Worm (Caenorhabditis elegans) whole organism, L1 larva: ENCODE results near the gene D2096.6.

Experiments
- ceh-82 ChIP-seq, 3 experiments: fragments of 150-350 bp in 1 of 3; sonication (generic microtip) in 2 of 3; optimal IDR thresholded peaks; 2 replicates each; lab custom pipeline; 2014 to 2017; ENCODE audit warnings: missing biosample characterization in 3 of 3, missing genetic modification characterization in 3 of 3
- fkh-8 ChIP-seq: sonication (generic microtip); optimal IDR thresholded peaks from 2 replicates; lab custom pipeline; 2016; ENCODE audit warnings: mild to moderate bottlenecking, missing genetic modification characterization, missing compliant biosample characterization
- lir-3 ChIP-seq: sonication (generic microtip); optimal IDR thresholded peaks from 2 replicates; lab custom pipeline; 2016; ENCODE audit warnings: mild to moderate bottlenecking, missing genetic modification characterization, moderate library complexity, missing compliant biosample characterization; ENCODE audit not compliant: poor library complexity
- lsy-2 ChIP-seq, 2 experiments: fragments of 150-350 bp; optimal IDR thresholded peaks; 2 replicates each; lab custom pipeline; 2014; ENCODE audit warnings: missing biosample characterization in 2 of 2, missing genetic modification characterization in 2 of 2
- mdl-1 ChIP-seq, 2 experiments: fragments of 150-350 bp; optimal IDR thresholded peaks; 2 replicates each; lab custom pipeline; 2014 to 2017; ENCODE audit warnings: missing biosample characterization in 2 of 2, missing genetic modification characterization in 2 of 2, inconsistent platforms in 1 of 2
- nhr-11 ChIP-seq: fragments of 150-350 bp; optimal IDR thresholded peaks from 2 replicates; lab custom pipeline; 2014; ENCODE audit warnings: missing biosample characterization, missing genetic modification characterization
- pag-3 ChIP-seq: sonication (generic microtip); optimal IDR thresholded peaks from 2 replicates; lab custom pipeline; 2017; ENCODE audit warnings: missing genetic modification characterization, mild to moderate bottlenecking, missing compliant biosample characterization, antibody characterized with exemption, borderline replicate concordance; ENCODE audit not compliant: insufficient read depth
- pqm-1 ChIP-seq: sonication (generic microtip); optimal IDR thresholded peaks from 3 replicates; lab custom pipeline; 2017; ENCODE audit warnings: missing biosample characterization, missing genetic modification characterization
- snu-23 ChIP-seq: sonication (generic microtip); optimal IDR thresholded peaks from 2 replicates; lab custom pipeline; 2016; ENCODE audit warnings: missing genetic modification characterization, missing compliant biosample characterization
- zag-1 ChIP-seq: fragments of 150-350 bp; optimal IDR thresholded peaks from 2 replicates; lab custom pipeline; 2014; ENCODE audit warnings: missing biosample characterization, missing genetic modification characterization

- no peak for TF ChIP-seq fkh-8 (tag; lab: Kevin White, UChicago)
- no peak for TF ChIP-seq lsy-2 (tag; optimal IDR thresholded peaks at IDR 0.05; lab: Kevin White, UChicago)
- TF ChIP-seq mdl-1 (tag; optimal IDR thresholded peaks at IDR 0.05; lab: Kevin White, UChicago): no peak
- TF ChIP-seq pag-3 (tag; lab: Kevin White, UChicago): no peak
- no peak for TF ChIP-seq pqm-1 (tag; lab: Kevin White, UChicago)
- TF ChIP-seq ceh-82 (tag; optimal IDR thresholded peaks at IDR 0.05; lab: Kevin White, UChicago): no peak
- no peak for TF ChIP-seq zag-1 (tag; lab: Kevin White, UChicago)
- no peak for TF ChIP-seq lir-3 (tag; lab: Kevin White, UChicago)
- no peak for TF ChIP-seq snu-23 (GFP tag; lab: Kevin White, UChicago)
- no peak for TF ChIP-seq nhr-11 (tag; lab: Kevin White, UChicago)
Observed at ce11 chrIV:8347051-8347450, 22.0 kb downstream of the D2096.6 start, which contains the start of the genes F17E9.18 and F17E9.15.
